Worm (Caenorhabditis elegans) whole organism, late embryonic: ENCODE data around the gene Y57A10A.4.
"Not testable (repeated sequence)": the region's sequence is repeated elsewhere in the genome, so short reads cannot be mapped to it uniquely, and the experiment has no call there.

Source experiments
- C08G9.2 ChIP-seq: sonication (generic microtip); optimal IDR thresholded peaks from 2 replicates; lab custom pipeline; 2016; ENCODE audit warnings: mild to moderate bottlenecking, missing genetic modification characterization, moderate library complexity, missing compliant biosample characterization
- F13H6.1 ChIP-seq: sonication (generic microtip); optimal IDR thresholded peaks from 2 replicates; lab custom pipeline; 2016; ENCODE audit warnings: missing genetic modification characterization, missing compliant biosample characterization
- K02D7.2 ChIP-seq: sonication (generic microtip); optimal IDR thresholded peaks from 2 replicates; lab custom pipeline; 2017; ENCODE audit warnings: mild to moderate bottlenecking, missing genetic modification characterization, missing compliant biosample characterization
- T23F11.4 ChIP-seq: fragments of 200-800 bp; sonication (Bioruptor generic); optimal IDR thresholded peaks from 2 replicates; lab custom pipeline; 2018; ENCODE audit warnings: mild to moderate bottlenecking, missing genetic modification characterization, missing compliant biosample characterization
- Y22D7AL.16 ChIP-seq: sonication (generic microtip); optimal IDR thresholded peaks from 2 replicates; lab custom pipeline; 2016; ENCODE audit warnings: missing genetic modification characterization, missing compliant biosample characterization
- ceh-14 ChIP-seq: sonication (generic microtip); optimal IDR thresholded peaks from 2 replicates; lab custom pipeline; 2016; ENCODE audit warnings: missing genotype, missing genetic modification characterization, missing compliant biosample characterization
- ceh-24 ChIP-seq: sonication (generic microtip); optimal IDR thresholded peaks from 2 replicates; lab custom pipeline; 2016; ENCODE audit warnings: mild to moderate bottlenecking, missing genetic modification characterization, missing compliant biosample characterization
- ceh-31 ChIP-seq: sonication (generic microtip); optimal IDR thresholded peaks from 2 replicates; lab custom pipeline; 2016; ENCODE audit warnings: missing genetic modification characterization, missing compliant biosample characterization
- ceh-45 ChIP-seq: fragments of 200-800 bp; sonication (Bioruptor generic); IDR thresholded peaks from 2 replicates; pipeline ENCODE4 v1.3.6; 2022; ENCODE audit warnings: missing genetic modification reagents, missing genetic modification characterization, missing compliant biosample characterization
- ceh-48 ChIP-seq: sonication (generic microtip); optimal IDR thresholded peaks from 2 replicates; lab custom pipeline; 2016; ENCODE audit warnings: missing genetic modification characterization, inconsistent platforms, missing compliant biosample characterization
- ceh-9 ChIP-seq: sonication (generic microtip); optimal IDR thresholded peaks from 2 replicates; lab custom pipeline; 2016; ENCODE audit warnings: mild to moderate bottlenecking, missing genetic modification characterization, inconsistent platforms, missing compliant biosample characterization
- che-1 ChIP-seq: sonication (generic microtip); optimal IDR thresholded peaks from 2 replicates; lab custom pipeline; 2016; ENCODE audit warnings: mild to moderate bottlenecking, missing genetic modification characterization, missing compliant biosample characterization
- dmd-4 ChIP-seq: sonication (generic microtip); optimal IDR thresholded peaks from 2 replicates; lab custom pipeline; 2016; ENCODE audit warnings: borderline replicate concordance, missing genetic modification characterization, missing compliant biosample characterization
- dve-1 ChIP-seq: sonication (generic microtip); optimal IDR thresholded peaks from 2 replicates; lab custom pipeline; 2017; ENCODE audit warnings: antibody characterized with exemption, mild to moderate bottlenecking, missing genetic modification characterization, missing compliant biosample characterization
- elt-4 ChIP-seq: sonication (generic microtip); optimal IDR thresholded peaks from 2 replicates; lab custom pipeline; 2016; ENCODE audit warnings: missing genetic modification characterization, missing compliant biosample characterization
- fax-1 ChIP-seq: sonication (generic microtip); optimal IDR thresholded peaks from 2 replicates; lab custom pipeline; 2016; ENCODE audit warnings: missing genotype, missing genetic modification characterization, missing compliant biosample characterization
- fkh-10 ChIP-seq: fragments of 150-350 bp; optimal IDR thresholded peaks from 2 replicates; lab custom pipeline; 2014; ENCODE audit warnings: missing biosample characterization, missing genetic modification reagents, missing genetic modification characterization
- fkh-6 ChIP-seq: sonication (generic microtip); optimal IDR thresholded peaks from 2 replicates; lab custom pipeline; 2016; ENCODE audit warnings: missing genetic modification characterization, missing compliant biosample characterization
- hlh-30 ChIP-seq: sonication (generic microtip); optimal IDR thresholded peaks from 2 replicates; lab custom pipeline; 2017; ENCODE audit warnings: antibody characterized with exemption, missing genetic modification characterization, missing compliant biosample characterization; ENCODE audit not compliant: insufficient read depth
- lim-6 ChIP-seq: sonication (generic microtip); optimal IDR thresholded peaks from 2 replicates; lab custom pipeline; 2016; ENCODE audit warnings: missing genetic modification characterization, missing compliant biosample characterization
- npax-4 ChIP-seq: sonication (generic microtip); optimal IDR thresholded peaks from 2 replicates; lab custom pipeline; 2016; ENCODE audit warnings: missing genetic modification characterization, missing compliant biosample characterization
- pat-9 ChIP-seq: fragments of 200-800 bp; sonication (Bioruptor generic); optimal IDR thresholded peaks from 2 replicates; lab custom pipeline; 2018; ENCODE audit warnings: mild to moderate bottlenecking, missing genetic modification characterization, moderate library complexity, missing compliant biosample characterization
- pax-1 ChIP-seq: fragments of 150-350 bp; optimal IDR thresholded peaks from 2 replicates; lab custom pipeline; 2014; ENCODE audit warnings: missing biosample characterization, missing genetic modification characterization
- pha-2 ChIP-seq: sonication (generic microtip); optimal IDR thresholded peaks from 2 replicates; lab custom pipeline; 2017; ENCODE audit warnings: mild to moderate bottlenecking, missing genetic modification characterization, missing compliant biosample characterization
- pros-1 ChIP-seq: fragments of 150-350 bp; optimal IDR thresholded peaks from 2 replicates; lab custom pipeline; 2014; ENCODE audit warnings: missing biosample characterization, missing genetic modification reagents, missing genetic modification characterization
- ref-2 ChIP-seq: sonication (generic microtip); optimal IDR thresholded peaks from 2 replicates; lab custom pipeline; 2016; ENCODE audit warnings: missing genetic modification characterization, missing compliant biosample characterization
- rnt-1 ChIP-seq: sonication (generic microtip); optimal IDR thresholded peaks from 2 replicates; lab custom pipeline; 2016; ENCODE audit warnings: missing genetic modification characterization, missing compliant biosample characterization
- sox-4 ChIP-seq: sonication (generic microtip); optimal IDR thresholded peaks from 2 replicates; lab custom pipeline; 2017; ENCODE audit warnings: mild to moderate bottlenecking, missing genetic modification characterization, inconsistent platforms, missing compliant biosample characterization
- syd-9 ChIP-seq: sonication (generic microtip); optimal IDR thresholded peaks from 2 replicates; lab custom pipeline; 2016; ENCODE audit warnings: mild to moderate bottlenecking, missing genetic modification characterization, moderate library complexity, missing compliant biosample characterization
- tbx-2 ChIP-seq: sonication (generic microtip); optimal IDR thresholded peaks from 2 replicates; lab custom pipeline; 2016; ENCODE audit warnings: missing genetic modification characterization, missing compliant biosample characterization
- unc-42 ChIP-seq: sonication (generic microtip); optimal IDR thresholded peaks from 2 replicates; lab custom pipeline; 2016; ENCODE audit warnings: missing genotype, missing genetic modification characterization, missing compliant biosample characterization
- unc-55 ChIP-seq: sonication (generic microtip); optimal IDR thresholded peaks from 2 replicates; lab custom pipeline; 2017; ENCODE audit warnings: missing biosample characterization, missing genetic modification reagents, missing genetic modification characterization
- zip-5 ChIP-seq: sonication (generic microtip); optimal IDR thresholded peaks from 2 replicates; lab custom pipeline; 2016; ENCODE audit warnings: missing genetic modification characterization, missing compliant biosample characterization
- ztf-16 ChIP-seq: sonication (generic microtip); optimal IDR thresholded peaks from 2 replicates; lab custom pipeline; 2017; ENCODE audit warnings: missing genetic modification characterization, missing compliant biosample characterization

Y57A10A.4 gene

ce11 chrII:12164539-12164938, 12.8 kb downstream of the Y57A10A.4 start, which contains the start of gene Y57A10A.8:
Gene Y57A10A.8 (plus strand): TSS chrII:12164839.
- not testable (repeated sequence) for TF ChIP-seq pha-2, ceh-48, unc-42 (tag; lab: Kevin White, UChicago)

ce11 chrII:12169487-12170128, 17.9 kb downstream of the Y57A10A.4 start:
- TF ChIP-seq dve-1 (peak; percentile 99), pat-9 (tag; lab: Kevin White, UChicago) (no peak), ceh-9 (tag; lab: Kevin White, UChicago) (no peak), hlh-30 (tag; lab: Kevin White, UChicago) (no peak), ceh-24 (tag; lab: Kevin White, UChicago) (no peak)

- TF ChIP-seq T23F11.4 (GFP tag; lab: Kevin White, UChicago) (no peak), zip-5 (no peak), K02D7.2 (tag; lab: Kevin White, UChicago) (no peak), rnt-1 (tag; lab: Kevin White, UChicago) (no peak), sox-4 (tag; lab: Kevin White, UChicago) (no peak), che-1 (tag; lab: Kevin White, UChicago) (no peak), npax-4 (tag; lab: Kevin White, UChicago) (no peak), F13H6.1 (tag; lab: Kevin White, UChicago) (no peak), fax-1 (no peak), ref-2 (tag; lab: Kevin White, UChicago) (no peak), ceh-24 (tag; lab: Kevin White, UChicago) (no peak), tbx-2 (tag; lab: Kevin White, UChicago) (no peak), ceh-45 (GFP tag; lab: Robert Waterston, UW) (no peak), unc-55 (GFP tag; lab: Kevin White, UChicago) (no peak), pros-1 (tag; lab: Kevin White, UChicago) (no peak)
Observed at ce11 chrII:12172273-12172672, 20.5 kb downstream of the Y57A10A.4 start, which contains the start of gene rol-1. Gene rol-1 (plus strand): TSS chrII:12172573.

- TF ChIP-seq fkh-10 (GFP tag; lab: Kevin White, UChicago) (no peak), dmd-4 (no peak), ztf-16 (tag; lab: Kevin White, UChicago) (no peak), ceh-14 (tag; lab: Kevin White, UChicago) (no peak), elt-4 (peak; percentile 14), npax-4 (tag; lab: Kevin White, UChicago) (no peak), fkh-6 (tag; lab: Kevin White, UChicago) (peak; percentile 14), lim-6 (tag; lab: Kevin White, UChicago) (peak; percentile 10), sox-4 (tag; lab: Kevin White, UChicago) (no peak), Y22D7AL.16 (tag; lab: Kevin White, UChicago) (no peak), ceh-45 (GFP tag; lab: Robert Waterston, UW) (0 out of 2 replicates have a peak, but pooled peaks have one; percentile 10), ceh-31 (tag; lab: Kevin White, UChicago) (no peak), syd-9 (no peak), T23F11.4 (GFP tag; lab: Kevin White, UChicago) (no peak), pax-1 (tag; lab: Kevin White, UChicago) (no peak), hlh-30 (tag; lab: Kevin White, UChicago) (no peak), C08G9.2 (tag; lab: Kevin White, UChicago) (peak; percentile 35), zip-5 (no peak)
Observed at ce11 chrII:12175398-12175797, 23.7 kb downstream of the Y57A10A.4 start.
